Fruit fly (Drosophila melanogaster) whole organism, wandering third instar larva: ENCODE results near the gene CG4239.

Experiments
- Abd-B ChIP-seq: fragments of >200 bp; optimal IDR thresholded peaks from 2 replicates; lab custom pipeline; 2017; ENCODE audit warnings: missing biosample characterization, missing genetic modification characterization
- CG32264 ChIP-seq: fragments of 200-800 bp; sonication (Bioruptor generic); optimal IDR thresholded peaks from 2 replicates; lab custom pipeline; 2016; ENCODE audit warnings: missing biosample characterization, missing genetic modification characterization
- CG9705 ChIP-seq: fragments of 200-800 bp; sonication (Bioruptor generic); optimal IDR thresholded peaks from 2 replicates; lab custom pipeline; 2018; ENCODE audit warnings: missing biosample characterization, mild to moderate bottlenecking, missing genetic modification characterization
- CrebA ChIP-seq: fragments of 200-800 bp; sonication (Bioruptor generic); optimal IDR thresholded peaks from 2 replicates; lab custom pipeline; 2016; ENCODE audit warnings: missing biosample characterization, mild to moderate bottlenecking, missing genetic modification characterization, borderline replicate concordance
- Dfd ChIP-seq: fragments of >200 bp; optimal IDR thresholded peaks from 2 replicates; lab custom pipeline; 2017; ENCODE audit warnings: missing biosample characterization, missing genetic modification characterization
- Dif ChIP-seq: fragments of 200-275, 200-300 bp; sonication (Bioruptor generic); optimal IDR thresholded peaks from 2 replicates; lab custom pipeline; 2018; ENCODE audit warnings: missing biosample characterization, missing genetic modification characterization; ENCODE audit not compliant: partially characterized antibody
- GATAd ChIP-seq: sonication (Bioruptor generic); optimal IDR thresholded peaks from 2 replicates; lab custom pipeline; 2016; ENCODE audit warnings: missing biosample characterization, missing genetic modification characterization
- HLH106 ChIP-seq: fragments of 200-800 bp; optimal IDR thresholded peaks from 3 replicates; lab custom pipeline; 2019; ENCODE audit warnings: missing biosample characterization, mild to moderate bottlenecking, missing genetic modification characterization, moderate library complexity
- Hnf4 ChIP-seq: fragments of 200-800 bp; sonication (Bioruptor generic); optimal IDR thresholded peaks from 2 replicates; lab custom pipeline; 2016; ENCODE audit warnings: missing biosample characterization, mild to moderate bottlenecking, missing genetic modification characterization
- Hr78 ChIP-seq: fragments of >200 bp; optimal IDR thresholded peaks from 2 replicates; lab custom pipeline; 2017; ENCODE audit warnings: missing biosample characterization, missing genetic modification characterization
- Hr83 ChIP-seq: fragments of 200-300 bp; sonication (Bioruptor generic); optimal IDR thresholded peaks from 2 replicates; lab custom pipeline; 2016; ENCODE audit warnings: missing biosample characterization, mild to moderate bottlenecking, missing genetic modification characterization, moderate library complexity; ENCODE audit not compliant: poor library complexity, severe bottlenecking
- Jra ChIP-seq: sonication (Bioruptor generic); optimal IDR thresholded peaks from 2 replicates; lab custom pipeline; 2016; ENCODE audit warnings: missing biosample characterization, missing genetic modification characterization
- Mio ChIP-seq: sonication (Bioruptor generic); optimal IDR thresholded peaks from 2 replicates; lab custom pipeline; 2016; ENCODE audit warnings: missing biosample characterization, missing genetic modification characterization
- Myc ChIP-seq: fragments of >200 bp; optimal IDR thresholded peaks from 2 replicates; lab custom pipeline; 2017
- N ChIP-seq: fragments of >200 bp; optimal IDR thresholded peaks from 2 replicates; lab custom pipeline; 2018; ENCODE audit warnings: missing biosample characterization, missing external identifiers, missing genetic modification characterization
- OdsH ChIP-seq: fragments of 200-800 bp; sonication (Bioruptor generic); optimal IDR thresholded peaks from 2 replicates; lab custom pipeline; 2016; ENCODE audit warnings: missing biosample characterization, mild to moderate bottlenecking, missing genetic modification characterization
- Rel ChIP-seq, 2 experiments: fragments of 200-800 bp; sonication (Bioruptor generic) in 1 of 2; optimal IDR thresholded peaks; 2 replicates in 1 of 2; 3 replicates in 1 of 2; lab custom pipeline; 2016 to 2019; ENCODE audit warnings: mild to moderate bottlenecking in 2 of 2, missing biosample characterization in 2 of 2, missing genetic modification characterization in 2 of 2, moderate library complexity in 1 of 2
- Sp1 ChIP-seq: fragments of 200-800 bp; sonication (Bioruptor generic); optimal IDR thresholded peaks from 3 replicates; lab custom pipeline; 2019; ENCODE audit warnings: missing biosample characterization, mild to moderate bottlenecking, missing genetic modification characterization, moderate library complexity
- Vsx2 ChIP-seq: fragments of 200-300, 225-300 bp; sonication (Bioruptor generic); optimal IDR thresholded peaks from 2 replicates; lab custom pipeline; 2018; ENCODE audit warnings: missing biosample characterization, missing genetic modification characterization; ENCODE audit not compliant: partially characterized antibody
- br ChIP-seq: fragments of 200-800 bp; sonication (Bioruptor generic); optimal IDR thresholded peaks from 2 replicates; lab custom pipeline; 2016; ENCODE audit warnings: missing biosample characterization, missing genetic modification characterization
- brk ChIP-seq: fragments of 200-800 bp; sonication (Bioruptor generic); optimal IDR thresholded peaks from 2 replicates; lab custom pipeline; 2016; ENCODE audit warnings: missing biosample characterization, mild to moderate bottlenecking, missing genetic modification characterization
- dl ChIP-seq, 2 experiments: fragments of 175-275, 200-275 bp in 1 of 2; fragments of 200-275 bp in 1 of 2; sonication (Bioruptor generic); optimal IDR thresholded peaks; lab custom pipeline; 2018; ENCODE audit warnings: mild to moderate bottlenecking in 2 of 2, missing biosample characterization in 2 of 2, missing genetic modification characterization in 2 of 2, moderate library complexity in 2 of 2; ENCODE audit not compliant: partially characterized antibody in 2 of 2, insufficient read depth in 1 of 2
- dmrt93B ChIP-seq: fragments of 200-800 bp; sonication (Bioruptor generic); optimal IDR thresholded peaks from 2 replicates; lab custom pipeline; 2018; ENCODE audit warnings: missing biosample characterization, mild to moderate bottlenecking, missing genetic modification characterization
- dsf ChIP-seq: sonication (Bioruptor generic); optimal IDR thresholded peaks from 2 replicates; lab custom pipeline; 2016; ENCODE audit warnings: missing biosample characterization, missing genetic modification characterization, borderline replicate concordance
- ey ChIP-seq: fragments of 200-800 bp; sonication (Bioruptor generic); optimal IDR thresholded peaks from 2 replicates; lab custom pipeline; 2016; ENCODE audit warnings: missing biosample characterization, missing genetic modification characterization
- foxo ChIP-seq, 2 experiments: fragments of 200-800 bp; sonication (Bioruptor generic); optimal IDR thresholded peaks; 2 replicates in 1 of 2; 3 replicates in 1 of 2; lab custom pipeline; 2016 to 2017; ENCODE audit warnings: missing biosample characterization in 2 of 2, missing genetic modification characterization in 2 of 2
- fru ChIP-seq: fragments of 200-800 bp; sonication (Bioruptor generic); optimal IDR thresholded peaks from 3 replicates; lab custom pipeline; 2016; ENCODE audit warnings: missing biosample characterization, mild to moderate bottlenecking, missing genetic modification characterization
- h ChIP-seq: fragments of 200-800 bp; sonication (Bioruptor generic); optimal IDR thresholded peaks from 3 replicates; lab custom pipeline; 2016; ENCODE audit warnings: missing biosample characterization, mild to moderate bottlenecking, missing genetic modification characterization
- jim ChIP-seq: fragments of 175-275, 200-325 bp; sonication (Bioruptor generic); optimal IDR thresholded peaks from 2 replicates; lab custom pipeline; 2016; ENCODE audit warnings: missing biosample characterization, mild to moderate bottlenecking, missing genetic modification characterization
- lola ChIP-seq: fragments of >200 bp; optimal IDR thresholded peaks from 2 replicates; lab custom pipeline; 2017; ENCODE audit warnings: missing biosample characterization, missing genetic modification characterization
- pan ChIP-seq: fragments of >200 bp; optimal IDR thresholded peaks from 2 replicates; lab custom pipeline; 2017
- psq ChIP-seq: fragments of 200-800 bp; sonication (Bioruptor generic); optimal IDR thresholded peaks from 3 replicates; lab custom pipeline; 2017; ENCODE audit warnings: missing biosample characterization, mild to moderate bottlenecking, missing genetic modification characterization, moderate library complexity
- rgr ChIP-seq: fragments of 200-800 bp; sonication (Bioruptor generic); optimal IDR thresholded peaks from 3 replicates; lab custom pipeline; 2016; ENCODE audit warnings: missing biosample characterization, mild to moderate bottlenecking, missing genetic modification characterization
- sage ChIP-seq: fragments of 200-800 bp; sonication (Bioruptor generic); optimal IDR thresholded peaks from 2 replicates; lab custom pipeline; 2016; ENCODE audit warnings: missing biosample characterization, mild to moderate bottlenecking, missing genetic modification characterization
- sv ChIP-seq: fragments of 200-800 bp; sonication (Bioruptor generic); optimal IDR thresholded peaks from 3 replicates; lab custom pipeline; 2016; ENCODE audit warnings: missing biosample characterization, missing genetic modification characterization
- tai ChIP-seq: sonication (Bioruptor generic); optimal IDR thresholded peaks from 2 replicates; lab custom pipeline; 2016; ENCODE audit warnings: missing biosample characterization, missing genetic modification characterization
- usp ChIP-seq: fragments of >200 bp; optimal IDR thresholded peaks from 2 replicates; lab custom pipeline; 2017; ENCODE audit warnings: missing biosample characterization, missing genetic modification characterization
- woc ChIP-seq: sonication (Bioruptor generic); optimal IDR thresholded peaks from 2 replicates; lab custom pipeline; 2016; ENCODE audit warnings: missing biosample characterization, mild to moderate bottlenecking, missing genetic modification characterization

The CG4239 gene

dm6 chrX:16391397-16391796 is 6.3 kb downstream of the CG4239 start, which contains the start of the genes TH1 and mei-41:
Gene TH1, minus strand, starts transcription at chrX:16391438.
Gene mei-41, plus strand, starts transcription at chrX:16391698.
- TF ChIP-seq tai (GFP tag; lab: Kevin White, UChicago), result no peak
- no peak for TF ChIP-seq jim (GFP tag; lab: Kevin White, UChicago)
- no peak for TF ChIP-seq usp (GFP tag; lab: Kevin White, UChicago)
- TF ChIP-seq pan (lab: Kevin White, UChicago), result no peak
- TF ChIP-seq OdsH, result peak; percentile 44
- peak; percentile 88 for TF ChIP-seq dmrt93B (GFP tag; lab: Kevin White, UChicago)
- TF ChIP-seq woc (GFP tag; lab: Kevin White, UChicago), result no peak
- TF ChIP-seq h (GFP tag; lab: Kevin White, UChicago), result no peak
- peak; percentile 26 for TF ChIP-seq Rel (GFP tag; optimal IDR thresholded peaks at IDR 0.05; lab: Kevin White, UChicago)
- no peak for TF ChIP-seq Rel (tag; optimal IDR thresholded peaks at IDR 0.05; lab: Kevin White, UChicago)
- TF ChIP-seq Hr78, result peak; percentile 58
- peak; percentile 82 for TF ChIP-seq N (GFP tag; lab: Kevin White, UChicago)
- no peak for TF ChIP-seq brk (GFP tag; lab: Kevin White, UChicago)
- peak; percentile 67 for TF ChIP-seq Abd-B (GFP tag; lab: Kevin White, UChicago)
- no peak for TF ChIP-seq fru (GFP tag; lab: Kevin White, UChicago)
- no peak for TF ChIP-seq GATAd (GFP tag; lab: Kevin White, UChicago)
- no peak for TF ChIP-seq Vsx2 (GFP tag; lab: Kevin White, UChicago)
- no peak for TF ChIP-seq rgr
- no peak for TF ChIP-seq br (GFP tag; lab: Kevin White, UChicago)
- TF ChIP-seq foxo (GFP tag; optimal IDR thresholded peaks at IDR 0.05; lab: Kevin White, UChicago), result no peak
- TF ChIP-seq HLH106 (tag; lab: Kevin White, UChicago), result peak; percentile 94
- no peak for TF ChIP-seq CrebA (GFP tag; lab: Kevin White, UChicago)
- TF ChIP-seq Sp1 (GFP tag; lab: Kevin White, UChicago), result peak; percentile 83
- no peak for TF ChIP-seq lola (GFP tag; lab: Kevin White, UChicago)
- TF ChIP-seq dsf, result no peak
- no peak for TF ChIP-seq Hr83 (GFP tag; lab: Kevin White, UChicago)
- TF ChIP-seq Dif (GFP tag; lab: Kevin White, UChicago), result no peak
- no peak for TF ChIP-seq Myc
- no peak for TF ChIP-seq Hnf4 (GFP tag; lab: Kevin White, UChicago)
- peak; percentile 71 for TF ChIP-seq psq (GFP tag; lab: Kevin White, UChicago)
- no peak for TF ChIP-seq Dfd (GFP tag; lab: Kevin White, UChicago)
- no peak for TF ChIP-seq Mio (GFP tag; lab: Kevin White, UChicago)
- TF ChIP-seq ey (GFP tag; lab: Kevin White, UChicago), result peak; percentile 62
- TF ChIP-seq Jra (GFP tag; lab: Kevin White, UChicago), result no peak
- TF ChIP-seq dl (GFP tag; optimal IDR thresholded peaks at IDR 0.05; lab: Kevin White, UChicago; ENCODE audit: insufficient read depth in 1 of 2, partially characterized antibody in 2 of 2), result no peak
- peak; percentile 50 for TF ChIP-seq sv (GFP tag; lab: Kevin White, UChicago)
- no peak for TF ChIP-seq CG32264 (GFP tag; lab: Kevin White, UChicago)
- TF ChIP-seq sage (GFP tag; lab: Kevin White, UChicago), result no peak
- TF ChIP-seq CG9705, result peak; percentile 70

- TF ChIP-seq psq (GFP tag; lab: Kevin White, UChicago) (peak; percentile 44), foxo (GFP tag; optimal IDR thresholded peaks at IDR 0.05; lab: Kevin White, UChicago) (peak in 1 of 2 experiments; percentile 73), Dfd (GFP tag; lab: Kevin White, UChicago) (no peak), br (GFP tag; lab: Kevin White, UChicago) (peak; percentile 56), sage (GFP tag; lab: Kevin White, UChicago) (no peak), dsf (no peak), sv (GFP tag; lab: Kevin White, UChicago) (peak; percentile 61), Rel (GFP tag; optimal IDR thresholded peaks at IDR 0.05; lab: Kevin White, UChicago) (no peak), Rel (tag; optimal IDR thresholded peaks at IDR 0.05; lab: Kevin White, UChicago) (no peak), CG32264 (GFP tag; lab: Kevin White, UChicago) (peak; percentile 40), h (GFP tag; lab: Kevin White, UChicago) (peak; percentile 82), fru (GFP tag; lab: Kevin White, UChicago) (peak; percentile 77), HLH106 (tag; lab: Kevin White, UChicago) (peak; percentile 33), OdsH (peak; percentile 73), ey (GFP tag; lab: Kevin White, UChicago) (peak; percentile 64), Dif (GFP tag; lab: Kevin White, UChicago) (no peak), Sp1 (GFP tag; lab: Kevin White, UChicago) (no peak), Hnf4 (GFP tag; lab: Kevin White, UChicago) (no peak)
Measured at dm6 chrX:16403811-16404420, 18.8 kb downstream of the CG4239 start.
